Fruit fly (Drosophila melanogaster) whole organism, embryonic: ENCODE results near the gene RabGGTa.

Source experiments
- Bdp1 ChIP-seq: fragments of 200-800 bp; sonication (Bioruptor generic); optimal IDR thresholded peaks from 3 replicates; lab custom pipeline; 2016; ENCODE audit warnings: missing biosample characterization, missing genetic modification characterization
- C15 ChIP-seq: fragments of 200-800 bp; sonication (Bioruptor generic); IDR thresholded peaks from 3 replicates; pipeline ENCODE4 v1.3.6; 2022; ENCODE audit warnings: missing biosample characterization, missing genetic modification characterization
- CG10321 ChIP-seq: fragments of 200-800 bp; sonication (Bioruptor generic); IDR thresholded peaks from 2 replicates; pipeline ENCODE4 v1.3.6; 2022; ENCODE audit warnings: missing biosample characterization, missing genetic modification characterization
- CG12219 ChIP-seq: fragments of 200-800 bp; sonication (Bioruptor generic); optimal IDR thresholded peaks from 3 replicates; lab custom pipeline; 2018; ENCODE audit warnings: missing biosample characterization, mild to moderate bottlenecking, missing genetic modification characterization
- CG13296 ChIP-seq: fragments of 200-800 bp; sonication (Bioruptor generic); optimal IDR thresholded peaks from 3 replicates; lab custom pipeline; 2018; ENCODE audit warnings: missing biosample characterization, mild to moderate bottlenecking, missing genetic modification characterization
- CG15269 ChIP-seq: fragments of 200-800 bp; sonication (Bioruptor generic); optimal IDR thresholded peaks from 2 replicates; lab custom pipeline; 2018; ENCODE audit warnings: missing biosample characterization, mild to moderate bottlenecking, missing genetic modification characterization, moderate library complexity
- CG18476 ChIP-seq: fragments of 200-800 bp; sonication (Bioruptor generic); optimal IDR thresholded peaks from 2 replicates; lab custom pipeline; 2016; ENCODE audit warnings: missing biosample characterization, mild to moderate bottlenecking, missing genetic modification characterization
- CG3838 ChIP-seq: fragments of 200-800 bp; sonication (Bioruptor generic); optimal IDR thresholded peaks from 3 replicates; lab custom pipeline; 2016; ENCODE audit warnings: missing biosample characterization, missing genetic modification characterization
- CG8089 ChIP-seq: fragments of 200-800 bp; sonication (Bioruptor generic); optimal IDR thresholded peaks from 3 replicates; lab custom pipeline; 2016; ENCODE audit warnings: missing biosample characterization, missing genetic modification characterization
- H15 ChIP-seq: fragments of 200-800 bp; sonication (Bioruptor generic); IDR thresholded peaks from 3 replicates; pipeline ENCODE4 v1.3.6; 2022; ENCODE audit warnings: missing biosample characterization, missing genetic modification characterization
- az2 ChIP-seq: fragments of 200-800 bp; sonication (Bioruptor generic); optimal IDR thresholded peaks from 3 replicates; lab custom pipeline; 2016; ENCODE audit warnings: missing biosample characterization, missing genetic modification characterization
- bcd ChIP-seq: fragments of 200-800 bp; sonication (Bioruptor generic); optimal IDR thresholded peaks from 2 replicates; lab custom pipeline; 2017; ENCODE audit warnings: missing biosample characterization, mild to moderate bottlenecking, missing genetic modification characterization
- da ChIP-seq: fragments of 200-800 bp; sonication (Bioruptor generic); optimal IDR thresholded peaks from 2 replicates; lab custom pipeline; 2016; ENCODE audit warnings: missing biosample characterization, missing genetic modification characterization
- fd3F ChIP-seq: fragments of 200-800 bp; sonication (Bioruptor generic); optimal IDR thresholded peaks from 2 replicates; lab custom pipeline; 2018; ENCODE audit warnings: missing biosample characterization, mild to moderate bottlenecking, missing genetic modification characterization, moderate library complexity

DNA sequence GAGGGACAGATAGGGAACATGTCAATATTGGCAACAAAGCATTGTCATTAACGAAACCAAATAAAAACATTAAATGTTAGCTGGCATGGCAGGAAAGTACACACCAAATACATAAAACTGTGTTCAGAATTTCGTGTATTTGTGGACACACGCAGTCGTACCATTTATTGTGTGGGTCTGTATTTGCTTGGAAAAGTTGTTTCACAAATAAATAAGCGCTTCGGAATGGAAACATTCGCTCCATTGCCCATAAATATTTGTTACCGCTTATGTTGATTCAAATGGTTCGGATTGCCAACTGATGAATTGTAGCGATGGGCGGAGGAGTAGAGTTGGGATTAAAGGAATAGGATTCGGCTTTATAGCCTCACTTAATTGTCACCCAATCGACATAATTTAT, 19.9 kb upstream of the RabGGTa start:
- TF ChIP-seq da (GFP tag; lab: Kevin White, UChicago) (peak; percentile 67), CG3838 (peak; percentile 90), Bdp1 (GFP tag; lab: Kevin White, UChicago) (peak; percentile 81), H15 (GFP tag; lab: Robert Waterston, UW) (0 out of 3 replicates have a peak, but pooled peaks have one; percentile 32), CG8089 (GFP tag; lab: Kevin White, UChicago) (peak; percentile 89), CG12219 (GFP tag; lab: Kevin White, UChicago) (peak; percentile 85), CG18476 (peak; percentile 72), CG10321 (GFP tag; lab: Robert Waterston, UW) (peak; percentile 51; the same call in 1 of the 2 replicates), bcd (GFP tag; lab: Kevin White, UChicago) (peak; percentile 81), CG15269 (peak; percentile 76), CG13296 (GFP tag; lab: Kevin White, UChicago) (peak; percentile 84), fd3F (GFP tag; lab: Kevin White, UChicago) (peak; percentile 89), C15 (peak; percentile 31; the same call in 1 of the 3 replicates), az2 (GFP tag; lab: Kevin White, UChicago) (peak; percentile 48)
